Worm (Caenorhabditis elegans) whole organism, L3 larva: ENCODE data around the gene lim-6.
A peak's percentile ranks its signal among the peaks of the same experiment; 100 is the strongest.

Source experiments
- ZK546.5 ChIP-seq: sonication (generic microtip); optimal IDR thresholded peaks from 2 replicates; lab custom pipeline; 2017; ENCODE audit warnings: missing biosample characterization, missing genetic modification characterization
- ama-1 ChIP-seq: fragments of 150-350 bp; optimal IDR thresholded peaks from 2 replicates; lab custom pipeline; 2018
- ceh-82 ChIP-seq: fragments of 150-350 bp; optimal IDR thresholded peaks from 2 replicates; lab custom pipeline; 2014; ENCODE audit warnings: missing biosample characterization, missing genetic modification characterization
- daf-12 ChIP-seq: fragments of 150-350 bp; optimal IDR thresholded peaks from 2 replicates; lab custom pipeline; 2014; ENCODE audit warnings: missing biosample characterization, missing genetic modification reagents, missing genetic modification characterization
- egl-5 ChIP-seq: fragments of 150-350 bp; optimal IDR thresholded peaks from 2 replicates; lab custom pipeline; 2017; ENCODE audit warnings: missing biosample characterization, missing genetic modification reagents, missing genetic modification characterization, inconsistent platforms
- elt-1 ChIP-seq: fragments of 150-350 bp; optimal IDR thresholded peaks from 2 replicates; lab custom pipeline; 2014; ENCODE audit warnings: missing biosample characterization, missing genetic modification characterization
- elt-2 ChIP-seq: sonication (generic microtip); optimal IDR thresholded peaks from 2 replicates; lab custom pipeline; 2016; ENCODE audit warnings: missing genetic modification reagents, mild to moderate bottlenecking, missing genetic modification characterization, missing compliant biosample characterization
- eor-1 ChIP-seq, 2 experiments: fragments of 150-350 bp; optimal IDR thresholded peaks; 2 replicates each; lab custom pipeline; 2014 to 2018; ENCODE audit warnings: missing biosample characterization in 2 of 2, missing genetic modification characterization in 2 of 2
- fkh-10 ChIP-seq: sonication (generic microtip); optimal IDR thresholded peaks from 2 replicates; lab custom pipeline; 2017; ENCODE audit warnings: missing biosample characterization, missing genetic modification reagents, missing genetic modification characterization
- fos-1 ChIP-seq: fragments of 150-350 bp; optimal IDR thresholded peaks from 2 replicates; lab custom pipeline; 2014; ENCODE audit warnings: missing biosample characterization, missing genetic modification characterization
- hmg-11 ChIP-seq: sonication (generic microtip); optimal IDR thresholded peaks from 2 replicates; lab custom pipeline; 2016; ENCODE audit warnings: missing genetic modification characterization, missing compliant biosample characterization
- jun-1 ChIP-seq: fragments of 150-350 bp; optimal IDR thresholded peaks from 2 replicates; lab custom pipeline; 2014; ENCODE audit warnings: missing biosample characterization, missing genetic modification reagents, missing genetic modification characterization
- lin-15B ChIP-seq: fragments of 150-350 bp; optimal IDR thresholded peaks from 2 replicates; lab custom pipeline; 2014; ENCODE audit warnings: missing biosample characterization, missing genetic modification characterization
- lin-39 ChIP-seq: fragments of 150-350 bp; optimal IDR thresholded peaks from 2 replicates; lab custom pipeline; 2018; ENCODE audit warnings: missing biosample characterization, missing genetic modification reagents, missing genetic modification characterization
- lsy-12 ChIP-seq: sonication (generic microtip); optimal IDR thresholded peaks from 2 replicates; lab custom pipeline; 2016; ENCODE audit warnings: mild to moderate bottlenecking, missing genetic modification characterization, missing compliant biosample characterization
- mml-1 ChIP-seq: fragments of 150-350 bp; sonication (generic microtip); optimal IDR thresholded peaks from 3 replicates; lab custom pipeline; 2014; ENCODE audit warnings: missing biosample characterization, missing genetic modification characterization
- nfya-1 ChIP-seq: sonication (generic microtip); optimal IDR thresholded peaks from 2 replicates; lab custom pipeline; 2017; ENCODE audit warnings: missing genetic modification characterization, mild to moderate bottlenecking, missing compliant biosample characterization, antibody characterized with exemption, moderate library complexity; ENCODE audit not compliant: insufficient read depth
- nhr-11 ChIP-seq: fragments of 150-350 bp; optimal IDR thresholded peaks from 2 replicates; lab custom pipeline; 2014; ENCODE audit warnings: missing biosample characterization, missing genetic modification characterization
- nhr-12 ChIP-seq: fragments of 150-350 bp; optimal IDR thresholded peaks from 2 replicates; lab custom pipeline; 2014; ENCODE audit warnings: missing biosample characterization, missing genetic modification characterization
- nhr-23 ChIP-seq: fragments of 150-350 bp; optimal IDR thresholded peaks from 2 replicates; lab custom pipeline; 2014; ENCODE audit warnings: missing biosample characterization, missing genetic modification reagents, missing genetic modification characterization
- nhr-237 ChIP-seq: fragments of 150-350 bp; optimal IDR thresholded peaks from 2 replicates; lab custom pipeline; 2014; ENCODE audit warnings: missing biosample characterization, missing genetic modification characterization
- nhr-25 ChIP-seq: sonication (generic microtip); optimal IDR thresholded peaks from 2 replicates; lab custom pipeline; 2017; ENCODE audit warnings: missing biosample characterization, missing genetic modification characterization
- nhr-43 ChIP-seq: sonication (generic microtip); optimal IDR thresholded peaks from 2 replicates; lab custom pipeline; 2016; ENCODE audit warnings: mild to moderate bottlenecking, missing genetic modification characterization, missing compliant biosample characterization; ENCODE audit not compliant: poor library complexity, severe bottlenecking
- nhr-67 ChIP-seq: fragments of 150-350 bp; optimal IDR thresholded peaks from 2 replicates; lab custom pipeline; 2014; ENCODE audit warnings: missing biosample characterization, missing genetic modification characterization
- nhr-76 ChIP-seq: fragments of 150-350 bp; sonication (generic microtip); optimal IDR thresholded peaks from 5 replicates; lab custom pipeline; 2014; ENCODE audit warnings: missing biosample characterization, missing genetic modification characterization
- nhr-77 ChIP-seq: fragments of 150-350 bp; optimal IDR thresholded peaks from 2 replicates; lab custom pipeline; 2014; ENCODE audit warnings: missing biosample characterization, missing genetic modification characterization
- pqm-1 ChIP-seq: fragments of 150-350 bp; optimal IDR thresholded peaks from 2 replicates; lab custom pipeline; 2017; ENCODE audit warnings: missing biosample characterization, missing genetic modification characterization, inconsistent platforms
- sea-2 ChIP-seq: fragments of 150-350 bp; sonication (generic microtip); optimal IDR thresholded peaks from 4 replicates; lab custom pipeline; 2014; ENCODE audit warnings: missing biosample characterization, missing genetic modification reagents, missing genetic modification characterization
- skn-1 ChIP-seq: fragments of 150-350 bp; optimal IDR thresholded peaks from 2 replicates; lab custom pipeline; 2014; ENCODE audit warnings: missing biosample characterization, missing genetic modification characterization
- snpc-4 ChIP-seq: fragments of 150-350 bp; optimal IDR thresholded peaks from 2 replicates; lab custom pipeline; 2014; ENCODE audit warnings: missing biosample characterization, missing genetic modification characterization
- tbx-2 ChIP-seq: sonication (generic microtip); optimal IDR thresholded peaks from 2 replicates; lab custom pipeline; 2016; ENCODE audit warnings: mild to moderate bottlenecking, missing genetic modification characterization, missing compliant biosample characterization
- unc-62 ChIP-seq: fragments of 150-350 bp; sonication (generic microtip); optimal IDR thresholded peaks from 4 replicates; lab custom pipeline; 2014; ENCODE audit warnings: missing biosample characterization, missing genetic modification reagents, missing genetic modification characterization
- zag-1 ChIP-seq: fragments of 150-350 bp; optimal IDR thresholded peaks from 2 replicates; lab custom pipeline; 2014; ENCODE audit warnings: missing biosample characterization, missing genetic modification characterization
- ztf-4 ChIP-seq: fragments of 150-350 bp; optimal IDR thresholded peaks from 2 replicates; lab custom pipeline; 2014; ENCODE audit warnings: missing biosample characterization, missing genetic modification characterization

lim-6 gene

DNA sequence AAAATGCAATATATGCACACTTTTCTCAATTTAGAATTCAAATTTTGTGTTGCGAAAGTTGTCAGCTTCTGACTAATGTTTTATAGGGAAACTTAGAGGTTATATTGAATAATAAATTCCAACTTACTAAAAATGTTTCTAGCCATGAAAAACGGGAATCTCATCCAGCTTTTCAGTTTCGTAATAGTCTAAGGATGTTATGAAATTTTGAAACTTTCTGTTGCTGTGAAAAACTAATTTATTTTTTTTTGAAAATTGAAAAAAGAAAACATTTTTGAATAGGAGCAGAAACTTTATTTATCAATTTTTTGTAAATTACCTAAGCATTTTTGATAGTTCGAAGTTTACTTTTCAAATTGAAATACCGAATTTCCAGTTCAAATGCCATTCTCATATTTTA, 49.3 kb downstream of the lim-6 start:
- TF ChIP-seq nhr-43 (tag; lab: Kevin White, UChicago) (no peak), unc-62 (GFP tag; lab: Kevin White, UChicago) (no peak), zag-1 (tag; lab: Kevin White, UChicago) (no peak), nhr-77 (tag; lab: Kevin White, UChicago) (no peak), jun-1 (no peak), nhr-67 (tag; lab: Kevin White, UChicago) (no peak), nhr-12 (tag; lab: Kevin White, UChicago) (no peak), eor-1 (tag; optimal IDR thresholded peaks at IDR 0.05; lab: Kevin White, UChicago) (no peak), nhr-11 (no peak), sea-2 (GFP tag; lab: Kevin White, UChicago) (no peak), elt-2 (tag; lab: Kevin White, UChicago) (no peak), mml-1 (tag; lab: Kevin White, UChicago) (no peak), lsy-12 (no peak), hmg-11 (tag; lab: Kevin White, UChicago) (no peak), daf-12 (tag; lab: Kevin White, UChicago) (no peak), skn-1 (no peak)

ce11 chrX:1122198-1122597, 49.9 kb downstream of the lim-6 start:
- TF ChIP-seq nfya-1 (tag; lab: Kevin White, UChicago) (peak; percentile 61), elt-1 (tag; lab: Kevin White, UChicago) (peak; percentile 87), nhr-25 (tag; lab: Kevin White, UChicago) (peak; percentile 14), snpc-4 (no peak), lin-39 (peak; percentile 28), egl-5 (tag; lab: Kevin White, UChicago) (peak; percentile 64), fkh-10 (GFP tag; lab: Kevin White, UChicago) (no peak), ceh-82 (tag; lab: Kevin White, UChicago) (no peak), unc-62 (GFP tag; lab: Kevin White, UChicago) (peak; percentile 18), ztf-4 (tag; lab: Kevin White, UChicago) (no peak), ama-1 (peak; percentile 7)

- TF ChIP-seq ZK546.5 (tag; lab: Kevin White, UChicago) (no peak), nhr-25 (tag; lab: Kevin White, UChicago) (peak; percentile 3)
These were observed 51.2 kb downstream of the lim-6 start for ce11 chrX:1123471-1123870.

ce11 chrX:1124146-1124545, 51.9 kb downstream of the lim-6 start, which contains the start of gene C05D9.9:
Gene C05D9.9, minus strand, starts transcription at chrX:1124246.
- TF ChIP-seq nhr-11 (no peak), nhr-12 (tag; lab: Kevin White, UChicago) (no peak), elt-1 (tag; lab: Kevin White, UChicago) (no peak), fos-1 (tag; lab: Kevin White, UChicago) (no peak), eor-1 (tag; optimal IDR thresholded peaks at IDR 0.05; lab: Kevin White, UChicago) (no peak), nhr-67 (tag; lab: Kevin White, UChicago) (no peak), nhr-77 (tag; lab: Kevin White, UChicago) (no peak)

DNA sequence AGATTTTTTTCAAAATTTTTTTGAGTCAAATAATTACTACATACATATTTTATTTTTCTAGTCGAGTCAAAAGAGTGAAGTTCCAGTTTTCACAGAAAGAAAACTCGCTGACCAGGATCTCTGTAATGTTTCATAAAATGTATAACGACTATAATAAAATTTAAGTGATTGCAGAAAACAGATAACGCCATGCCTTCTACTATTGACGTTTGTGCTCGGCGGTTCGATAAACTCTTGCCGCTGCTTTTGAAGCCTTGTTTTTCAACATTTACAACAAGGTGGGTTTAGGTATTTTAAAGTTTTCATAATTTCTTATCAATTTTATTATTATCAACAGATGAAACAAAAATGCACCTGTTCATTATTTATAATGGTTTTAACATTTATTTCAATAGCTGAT, 53.2 kb downstream of the lim-6 start, which contains the start of gene lmp-2:
TSS of gene lmp-2 (plus strand) at position 190 of the 400 bp plus-strand sequence.
- no peak for TF ChIP-seq lin-39
- no peak for TF ChIP-seq nhr-23 (tag; lab: Kevin White, UChicago)
- peak; percentile 83 for TF ChIP-seq elt-2 (tag; lab: Kevin White, UChicago)
- TF ChIP-seq nhr-76 (tag; lab: Kevin White, UChicago): no peak
- TF ChIP-seq pqm-1 (tag; lab: Kevin White, UChicago): peak; percentile 45

DNA sequence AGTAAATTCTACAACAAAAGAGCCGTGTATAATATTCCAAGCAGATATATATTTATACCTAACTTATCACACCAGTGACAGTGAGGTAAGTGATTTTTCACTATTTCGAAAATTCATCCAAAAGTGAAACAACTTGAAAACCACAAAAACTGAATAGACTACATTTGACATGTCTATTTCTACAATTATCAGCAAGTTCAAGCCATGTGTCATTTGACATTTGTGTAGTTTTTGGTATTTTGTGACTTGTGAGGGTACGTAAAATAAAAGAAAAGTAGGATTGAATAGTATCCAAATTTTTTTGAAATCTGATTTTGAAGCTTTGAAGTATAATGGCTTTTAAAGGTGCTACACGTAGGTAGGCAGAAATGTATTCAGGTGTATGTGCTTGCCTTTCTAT, 54.0 kb downstream of the lim-6 start:
- no peak for TF ChIP-seq lsy-12
- TF ChIP-seq nhr-12 (tag; lab: Kevin White, UChicago): no peak
- no peak for TF ChIP-seq lin-15B (tag; lab: Kevin White, UChicago)
- TF ChIP-seq nhr-237 (tag; lab: Kevin White, UChicago): no peak
- no peak for TF ChIP-seq tbx-2 (tag; lab: Kevin White, UChicago)
- no peak for TF ChIP-seq ZK546.5 (tag; lab: Kevin White, UChicago)
- no peak for TF ChIP-seq nfya-1 (tag; lab: Kevin White, UChicago)
